Fruit fly (Drosophila melanogaster): ENCODE data around the gene Csk.

DNA sequence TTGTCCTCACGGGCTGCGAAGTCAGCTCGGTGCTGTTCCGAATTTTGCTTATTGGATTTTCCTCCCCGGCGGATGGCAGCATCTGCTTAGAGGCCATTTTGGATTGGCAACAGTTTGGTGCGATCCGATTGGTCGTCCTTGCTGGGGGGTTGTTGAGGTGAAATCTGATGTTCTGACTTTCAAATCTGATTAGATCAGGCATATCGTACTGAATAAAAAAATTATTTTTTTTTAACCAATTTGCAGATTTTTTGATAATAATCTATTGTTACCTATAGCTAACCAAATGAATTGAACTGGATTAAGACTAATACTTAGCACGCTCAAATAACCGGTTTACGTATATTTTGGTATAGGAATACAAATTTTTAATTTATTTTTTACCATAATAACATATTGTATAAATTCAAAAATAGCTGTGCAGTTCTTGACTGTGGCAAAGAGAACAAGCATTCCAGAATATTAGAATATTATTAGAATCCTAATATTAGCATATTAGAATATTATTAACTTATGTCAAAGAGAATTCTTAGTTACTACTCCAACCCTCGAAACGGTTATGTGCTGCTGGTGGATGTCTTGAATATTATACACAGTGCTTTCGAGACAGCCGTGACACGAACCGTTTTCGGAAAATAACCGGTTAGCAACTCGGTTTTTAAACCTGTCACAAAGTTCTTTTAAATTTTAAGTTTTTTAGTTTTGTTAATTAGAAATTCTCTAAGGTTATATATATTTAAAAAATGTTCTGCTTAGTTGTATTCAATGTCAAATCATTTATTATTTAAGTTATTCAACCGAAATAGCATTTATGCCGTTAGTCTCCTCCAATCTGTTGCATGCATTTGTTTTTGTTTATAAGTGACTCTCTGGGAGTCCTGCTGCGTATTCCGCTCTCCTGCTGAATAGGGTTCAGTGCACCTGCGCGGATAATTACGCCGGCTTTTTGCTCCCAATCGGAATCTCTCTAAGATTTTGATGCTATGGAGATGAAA, 44.1 kb upstream of the Csk start, which contains the start of gene Fer3:
- no peak for TF ChIP-seq gl (tag; optimal IDR thresholded peaks at IDR 0.05)
- TF ChIP-seq CG14655 (GFP tag; optimal IDR thresholded peaks at IDR 0.05) = no peak
- 0 out of 2 replicates have a peak, but pooled peaks have one; percentile 38 for TF ChIP-seq CG12605 (GFP tag; IDR thresholded peaks at IDR 0.05)
- TF ChIP-seq CG34367 (tag; optimal IDR thresholded peaks at IDR 0.05) = peak; percentile 5
- TF ChIP-seq CG8301 (tag; optimal IDR thresholded peaks at IDR 0.05) = no peak
